Worm (Caenorhabditis elegans): ENCODE measurements around the gene nud-1.
A peak's percentile ranks its signal among the peaks of the same experiment; 100 is the strongest.

The nud-1 gene

ce11 chrIII:13377249-13377648 is 35.9 kb downstream of the nud-1 start (continued):
- no peak for TF ChIP-seq elt-3 (tag; optimal IDR thresholded peaks at IDR 0.05)

- TF ChIP-seq ztf-1 (GFP tag; conservative IDR thresholded peaks at IDR 0.05) = no peak
- no peak for TF ChIP-seq mdl-1 (tag; optimal IDR thresholded peaks at IDR 0.05)
- TF ChIP-seq lin-11 (tag; optimal IDR thresholded peaks at IDR 0.05) = no peak
- no peak for TF ChIP-seq blmp-1 (tag; optimal IDR thresholded peaks at IDR 0.05; ENCODE audit: insufficient read depth)
- TF ChIP-seq sma-3 (GFP tag; optimal IDR thresholded peaks at IDR 0.05) = no peak
- no peak for TF ChIP-seq nhr-6 (tag; optimal IDR thresholded peaks at IDR 0.05)
- TF ChIP-seq lin-39 (tag; optimal IDR thresholded peaks at IDR 0.05) = no peak
- no peak for TF ChIP-seq unc-39 (tag; optimal IDR thresholded peaks at IDR 0.05)
- TF ChIP-seq aly-2 (tag; optimal IDR thresholded peaks at IDR 0.05) = no peak
- no peak for TF ChIP-seq ceh-16 (tag; optimal IDR thresholded peaks at IDR 0.05)
- TF ChIP-seq dmd-4 (tag; optimal IDR thresholded peaks at IDR 0.05) = no peak
- no peak for TF ChIP-seq crh-2 (tag; optimal IDR thresholded peaks at IDR 0.05)
These were observed 36.9 kb downstream of the nud-1 start, which contains the start of gene T03F6.10 for ce11 chrIII:13378242-13378641. TSS of gene T03F6.10 (minus strand) at chrIII:13378342.

ce11 chrIII:13380196-13380595 is 38.9 kb downstream of the nud-1 start, which contains the start of gene T03F6.6:
TSS of gene T03F6.6 (minus strand) at chrIII:13380296.
- TF ChIP-seq ZK546.5 (tag; optimal IDR thresholded peaks at IDR 0.05) (no peak), crh-2 (tag; optimal IDR thresholded peaks at IDR 0.05) (no peak), lin-13 (GFP tag; optimal IDR thresholded peaks at IDR 0.05) (no peak), lin-39 (tag; optimal IDR thresholded peaks at IDR 0.05) (no peak), F13H6.1 (tag; optimal IDR thresholded peaks at IDR 0.05) (no peak), mab-5 (tag; optimal IDR thresholded peaks at IDR 0.05) (no peak), nhr-237 (tag; optimal IDR thresholded peaks at IDR 0.05) (no peak), C34F6.9 (tag; optimal IDR thresholded peaks at IDR 0.05) (no peak), ztf-4 (tag; optimal IDR thresholded peaks at IDR 0.05) (no peak), elt-3 (tag; optimal IDR thresholded peaks at IDR 0.05) (no peak), elt-1 (tag; optimal IDR thresholded peaks at IDR 0.05) (no peak), nhr-129 (tag; optimal IDR thresholded peaks at IDR 0.05) (no peak)

ce11 chrIII:13380881-13381280 is 39.6 kb downstream of the nud-1 start:
- TF ChIP-seq peb-1 (tag; optimal IDR thresholded peaks at IDR 0.05) (no peak), aly-2 (tag; optimal IDR thresholded peaks at IDR 0.05) (no peak), nhr-21 (tag; optimal IDR thresholded peaks at IDR 0.05) (no peak), lin-39 (tag; optimal IDR thresholded peaks at IDR 0.05) (no peak), nhr-25 (tag; optimal IDR thresholded peaks at IDR 0.05) (peak; percentile 50), nhr-129 (tag; optimal IDR thresholded peaks at IDR 0.05) (no peak), blmp-1 (tag; optimal IDR thresholded peaks at IDR 0.05; ENCODE audit: insufficient read depth) (peak; percentile 19), R02D3.7 (tag; optimal IDR thresholded peaks at IDR 0.05) (no peak), F13H6.1 (tag; optimal IDR thresholded peaks at IDR 0.05) (no peak), sma-3 (GFP tag; optimal IDR thresholded peaks at IDR 0.05) (no peak), fos-1 (tag; optimal IDR thresholded peaks at IDR 0.05) (no peak), nhr-11 (tag; optimal IDR thresholded peaks at IDR 0.05) (no peak), zag-1 (tag; optimal IDR thresholded peaks at IDR 0.05) (no peak)

- TF ChIP-seq sem-4 (tag; optimal IDR thresholded peaks at IDR 0.05) (no peak), blmp-1 (tag; optimal IDR thresholded peaks at IDR 0.05; ENCODE audit: insufficient read depth) (peak; percentile 71), unc-55 (GFP tag; optimal IDR thresholded peaks at IDR 0.05) (peak; percentile 71)
These were observed 40.4 kb downstream of the nud-1 start for ce11 chrIII:13381684-13382083.

- no peak for TF ChIP-seq egl-27 (tag; optimal IDR thresholded peaks at IDR 0.05)
- TF ChIP-seq ceh-16 (tag; optimal IDR thresholded peaks at IDR 0.05) = no peak
- no peak for TF ChIP-seq zag-1 (tag; optimal IDR thresholded peaks at IDR 0.05)
- no peak for TF ChIP-seq nhr-21 (tag; optimal IDR thresholded peaks at IDR 0.05)
- TF ChIP-seq unc-39 (tag; optimal IDR thresholded peaks at IDR 0.05) = no peak
- TF ChIP-seq dmd-4 (tag; optimal IDR thresholded peaks at IDR 0.05) = no peak
- TF ChIP-seq nhr-6 (tag; optimal IDR thresholded peaks at IDR 0.05) = no peak
- TF ChIP-seq mbf-1 (tag; optimal IDR thresholded peaks at IDR 0.05) = no peak
- no peak for TF ChIP-seq nhr-77 (tag; optimal IDR thresholded peaks at IDR 0.05)
These were observed 41.8 kb downstream of the nud-1 start for ce11 chrIII:13383159-13383558.

All from whole organism, L2 larva.